Worm (Caenorhabditis elegans): ENCODE results near the gene F09E10.1.
A peak's percentile ranks its signal among the peaks of the same experiment; 100 is the strongest.

The F09E10.1 gene

DNA sequence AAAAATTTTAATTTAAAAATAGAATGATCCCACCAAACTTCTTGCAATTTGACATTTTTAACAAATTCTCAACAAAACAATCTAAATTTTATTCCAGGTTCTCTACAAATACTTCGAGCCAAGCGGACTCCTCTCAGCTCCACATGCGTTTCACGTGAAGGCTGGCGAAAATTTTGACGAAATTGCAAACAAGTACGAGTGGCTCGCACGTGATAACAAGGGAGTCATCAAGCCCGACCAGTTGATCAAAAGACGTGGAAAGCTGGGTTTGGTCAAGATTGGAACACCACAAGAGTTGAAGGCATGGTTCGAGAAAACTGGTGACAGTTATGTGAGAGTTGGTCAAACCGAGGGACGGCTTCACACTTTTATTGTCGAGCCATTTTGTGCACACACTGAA, 23.0 kb upstream of the F09E10.1 start:
- no peak for TF ChIP-seq skn-1 (tag; optimal IDR thresholded peaks at IDR 0.05)
- TF ChIP-seq ztf-1 (GFP tag; conservative IDR thresholded peaks at IDR 0.05): no peak
- no peak for TF ChIP-seq ZK546.5 (tag; optimal IDR thresholded peaks at IDR 0.05)
- no peak for TF ChIP-seq gmeb-1 (tag; optimal IDR thresholded peaks at IDR 0.05)
- TF ChIP-seq C34F6.9 (tag; optimal IDR thresholded peaks at IDR 0.05): no peak
- no peak for TF ChIP-seq mab-5 (tag; optimal IDR thresholded peaks at IDR 0.05)
- no peak for TF ChIP-seq nhr-237 (tag; optimal IDR thresholded peaks at IDR 0.05)
- TF ChIP-seq nhr-6 (tag; optimal IDR thresholded peaks at IDR 0.05): no peak
- TF ChIP-seq nhr-129 (tag; optimal IDR thresholded peaks at IDR 0.05): peak; percentile 18
- TF ChIP-seq unc-55 (GFP tag; optimal IDR thresholded peaks at IDR 0.05): no peak
- TF ChIP-seq nhr-12 (tag; optimal IDR thresholded peaks at IDR 0.05): no peak
- no peak for TF ChIP-seq peb-1 (tag; optimal IDR thresholded peaks at IDR 0.05)
- TF ChIP-seq sma-9 (GFP tag; optimal IDR thresholded peaks at IDR 0.05): peak; percentile 29
- TF ChIP-seq sma-9 (tag; optimal IDR thresholded peaks at IDR 0.05): no peak
- TF ChIP-seq ama-1 (optimal IDR thresholded peaks at IDR 0.05): no peak

DNA sequence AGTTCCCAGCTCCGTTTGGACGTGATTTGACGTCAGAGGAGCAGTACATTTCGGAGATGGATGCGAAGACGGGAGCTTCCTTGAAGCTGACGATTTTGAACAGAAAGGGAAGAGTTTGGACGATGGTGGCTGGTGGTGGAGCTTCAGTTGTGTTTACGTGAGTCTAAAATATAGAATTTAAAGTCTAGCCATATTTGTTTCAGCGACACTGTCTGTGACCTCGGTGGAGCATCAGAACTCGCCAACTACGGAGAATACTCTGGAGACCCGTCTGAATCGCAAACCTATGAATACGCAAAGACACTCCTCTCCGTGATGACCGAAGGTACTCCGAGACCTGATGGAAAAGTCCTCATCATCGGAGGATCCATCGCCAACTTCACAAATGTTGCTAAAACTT, 22.0 kb upstream of the F09E10.1 start:
- TF ChIP-seq ZK546.5 (tag; optimal IDR thresholded peaks at IDR 0.05): no peak
- TF ChIP-seq mab-5 (tag; optimal IDR thresholded peaks at IDR 0.05): no peak
- no peak for TF ChIP-seq nhr-129 (tag; optimal IDR thresholded peaks at IDR 0.05)
- no peak for TF ChIP-seq egl-27 (tag; optimal IDR thresholded peaks at IDR 0.05)
- TF ChIP-seq nhr-77 (tag; optimal IDR thresholded peaks at IDR 0.05): no peak
- TF ChIP-seq skn-1 (tag; optimal IDR thresholded peaks at IDR 0.05): no peak
- no peak for TF ChIP-seq nhr-6 (tag; optimal IDR thresholded peaks at IDR 0.05)
- TF ChIP-seq ceh-82 (tag; optimal IDR thresholded peaks at IDR 0.05): no peak
- no peak for TF ChIP-seq sem-4 (tag; optimal IDR thresholded peaks at IDR 0.05)
- TF ChIP-seq Y55F3AM.14 (GFP tag; optimal IDR thresholded peaks at IDR 0.05): no peak
- no peak for TF ChIP-seq R02D3.7 (tag; optimal IDR thresholded peaks at IDR 0.05)
- no peak for TF ChIP-seq lin-13 (GFP tag; optimal IDR thresholded peaks at IDR 0.05)
- TF ChIP-seq nhr-23 (tag; optimal IDR thresholded peaks at IDR 0.05): no peak
- TF ChIP-seq blmp-1 (tag; optimal IDR thresholded peaks at IDR 0.05; ENCODE audit: insufficient read depth): no peak
- no peak for TF ChIP-seq unc-62 (GFP tag; optimal IDR thresholded peaks at IDR 0.05)
- TF ChIP-seq crh-2 (tag; optimal IDR thresholded peaks at IDR 0.05): no peak
- TF ChIP-seq elt-3 (tag; optimal IDR thresholded peaks at IDR 0.05): no peak
- TF ChIP-seq snpc-4 (tag; optimal IDR thresholded peaks at IDR 0.05): no peak

- TF ChIP-seq C34F6.9 (tag; optimal IDR thresholded peaks at IDR 0.05) (no peak), nhr-237 (tag; optimal IDR thresholded peaks at IDR 0.05) (no peak), nhr-25 (tag; optimal IDR thresholded peaks at IDR 0.05) (no peak), alr-1 (tag; optimal IDR thresholded peaks at IDR 0.05) (no peak), dmd-4 (tag; optimal IDR thresholded peaks at IDR 0.05) (no peak), crh-2 (tag; optimal IDR thresholded peaks at IDR 0.05) (no peak), ceh-82 (tag; optimal IDR thresholded peaks at IDR 0.05) (no peak), mab-5 (tag; optimal IDR thresholded peaks at IDR 0.05) (no peak), fos-1 (tag; optimal IDR thresholded peaks at IDR 0.05) (no peak), skn-1 (tag; optimal IDR thresholded peaks at IDR 0.05) (no peak), unc-39 (tag; optimal IDR thresholded peaks at IDR 0.05) (no peak), ztf-4 (tag; optimal IDR thresholded peaks at IDR 0.05) (no peak), nhr-21 (tag; optimal IDR thresholded peaks at IDR 0.05) (no peak)
Observed at ce11 chrX:1483229-1483628, 19.4 kb upstream of the F09E10.1 start.

ce11 chrX:1485718-1486117, 16.9 kb upstream of the F09E10.1 start, which contains the start of gene D1005.4:
TSS of gene D1005.4 (minus strand) at chrX:1485818.
- no peak for TF ChIP-seq elt-1 (tag; optimal IDR thresholded peaks at IDR 0.05)
- TF ChIP-seq nhr-10 (tag; optimal IDR thresholded peaks at IDR 0.05): no peak
- no peak for TF ChIP-seq ceh-82 (tag; optimal IDR thresholded peaks at IDR 0.05)
- TF ChIP-seq aly-2 (tag; optimal IDR thresholded peaks at IDR 0.05): no peak
- TF ChIP-seq unc-55 (GFP tag; optimal IDR thresholded peaks at IDR 0.05): no peak
- TF ChIP-seq mdl-1 (tag; optimal IDR thresholded peaks at IDR 0.05): no peak
- no peak for TF ChIP-seq ztf-1 (GFP tag; conservative IDR thresholded peaks at IDR 0.05)
- no peak for TF ChIP-seq ZK546.5 (tag; optimal IDR thresholded peaks at IDR 0.05)
- no peak for TF ChIP-seq lin-13 (GFP tag; optimal IDR thresholded peaks at IDR 0.05)
- no peak for TF ChIP-seq crh-2 (tag; optimal IDR thresholded peaks at IDR 0.05)
- TF ChIP-seq alr-1 (tag; optimal IDR thresholded peaks at IDR 0.05): no peak
- TF ChIP-seq nhr-12 (tag; optimal IDR thresholded peaks at IDR 0.05): no peak
- no peak for TF ChIP-seq nhr-237 (tag; optimal IDR thresholded peaks at IDR 0.05)
- TF ChIP-seq nhr-25 (tag; optimal IDR thresholded peaks at IDR 0.05): no peak
- TF ChIP-seq ceh-16 (tag; optimal IDR thresholded peaks at IDR 0.05): no peak
- TF ChIP-seq unc-62 (GFP tag; optimal IDR thresholded peaks at IDR 0.05): no peak
- TF ChIP-seq nhr-77 (tag; optimal IDR thresholded peaks at IDR 0.05): no peak
- no peak for TF ChIP-seq R02D3.7 (tag; optimal IDR thresholded peaks at IDR 0.05)
